Fruit fly (Drosophila melanogaster): ENCODE measurements around the gene CG2059.

- TF ChIP-seq usp (GFP tag; optimal IDR thresholded peaks at IDR 0.05) (no peak), EcR (GFP tag; optimal IDR thresholded peaks at IDR 0.05) (no peak), Dll (optimal IDR thresholded peaks at IDR 0.05) (no peak), psq (optimal IDR thresholded peaks at IDR 0.05) (no peak)
Observed at dm6 chrX:7293133-7293873, 7.1 kb downstream of the CG2059 start.

All from whole organism.